Worm (Caenorhabditis elegans) whole organism, mixed stage, embryonic: ENCODE results near the gene elp-1.

ENCODE experiments used
- ceh-39 ChIP-seq: fragments of 150-350 bp; optimal IDR thresholded peaks from 2 replicates; lab custom pipeline; 2014; ENCODE audit warnings: missing biosample characterization, missing genetic modification characterization
- ces-1 ChIP-seq: fragments of 150-350 bp; optimal IDR thresholded peaks from 2 replicates; lab custom pipeline; 2014; ENCODE audit warnings: missing biosample characterization, missing genetic modification reagents, missing genetic modification characterization
- flh-1 ChIP-seq: fragments of 200-800 bp; sonication (Bioruptor generic); optimal IDR thresholded peaks from 2 replicates; lab custom pipeline; 2018; ENCODE audit warnings: mild to moderate bottlenecking, missing genetic modification characterization, moderate library complexity, missing compliant biosample characterization
- lsy-2 ChIP-seq: fragments of 150-350 bp; optimal IDR thresholded peaks from 2 replicates; lab custom pipeline; 2014; ENCODE audit warnings: missing biosample characterization, missing genetic modification characterization
- mab-5 ChIP-seq: fragments of 150-350 bp; optimal IDR thresholded peaks from 2 replicates; lab custom pipeline; 2014; ENCODE audit warnings: missing biosample characterization, missing genetic modification characterization
- mls-2 ChIP-seq: sonication (generic microtip); optimal IDR thresholded peaks from 2 replicates; lab custom pipeline; 2016; ENCODE audit warnings: mild to moderate bottlenecking, missing genetic modification characterization, moderate library complexity, missing compliant biosample characterization
- nhr-12 ChIP-seq: fragments of 150-350 bp; optimal IDR thresholded peaks from 2 replicates; lab custom pipeline; 2014; ENCODE audit warnings: missing biosample characterization, missing genetic modification characterization
- nhr-2 ChIP-seq: fragments of 150-350 bp; optimal IDR thresholded peaks from 2 replicates; lab custom pipeline; 2014; ENCODE audit warnings: missing biosample characterization, missing genetic modification characterization
- sptf-1 ChIP-seq: sonication (generic microtip); optimal IDR thresholded peaks from 2 replicates; lab custom pipeline; 2017; ENCODE audit warnings: mild to moderate bottlenecking, missing genetic modification characterization, moderate library complexity, missing compliant biosample characterization
- unc-120 ChIP-seq: sonication (generic microtip); optimal IDR thresholded peaks from 2 replicates; lab custom pipeline; 2017; ENCODE audit warnings: missing genetic modification characterization, missing compliant biosample characterization; ENCODE audit not compliant: poor library complexity, severe bottlenecking
- zip-8 ChIP-seq: fragments of 150-350 bp; optimal IDR thresholded peaks from 2 replicates; lab custom pipeline; 2014; ENCODE audit warnings: missing biosample characterization, missing genetic modification characterization

Gene elp-1

DNA sequence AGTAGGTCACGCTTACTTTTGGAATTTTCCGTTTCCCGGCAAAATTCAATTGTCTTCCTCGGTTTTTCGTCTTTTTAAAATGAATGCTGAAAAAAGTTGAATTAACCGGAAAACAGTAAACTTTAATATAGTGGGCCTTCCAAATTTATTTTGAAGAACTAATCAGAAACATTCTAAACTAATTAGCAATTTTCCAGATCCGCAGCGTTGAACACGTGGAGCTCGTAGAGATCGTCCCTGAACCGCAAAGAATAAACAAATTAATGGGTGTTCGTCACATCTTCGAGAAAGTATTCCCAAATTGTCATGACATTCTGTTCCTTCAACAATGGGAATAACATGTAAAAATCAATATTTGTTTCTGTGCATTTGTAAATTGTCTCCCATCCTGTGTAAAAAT is 53.7 kb downstream of the elp-1 start:
- TF ChIP-seq ces-1 (GFP tag; lab: Kevin White, UChicago) (no peak), zip-8 (tag; lab: Kevin White, UChicago) (no peak), nhr-12 (no peak), mab-5 (tag; lab: Kevin White, UChicago) (no peak), ceh-39 (no peak), flh-1 (GFP tag; lab: Kevin White, UChicago) (no peak), sptf-1 (tag; lab: Kevin White, UChicago) (no peak), lsy-2 (tag; lab: Kevin White, UChicago) (no peak), unc-120 (tag; lab: Kevin White, UChicago) (no peak), nhr-2 (tag; lab: Kevin White, UChicago) (no peak), mls-2 (no peak)
